Worm (Caenorhabditis elegans) whole organism, L4 larva: Measurements from ENCODE around the gene srr-3.

Experiments used
- F49E8.2 ChIP-seq: sonication (generic microtip); optimal IDR thresholded peaks from 2 replicates; lab custom pipeline; 2016; ENCODE audit warnings: missing compliant biosample characterization, mild to moderate bottlenecking, missing genetic modification characterization, borderline replicate concordance
- Y105C5A.15 ChIP-seq: fragments of 200-800 bp; sonication (Bioruptor generic); IDR thresholded peaks from 2 replicates; pipeline ENCODE4 v1.3.6; 2022; ENCODE audit warnings: missing genetic modification characterization, missing compliant biosample characterization
- Y5F2A.4 ChIP-seq: fragments of 200-800 bp; sonication (Bioruptor generic); optimal IDR thresholded peaks from 2 replicates; lab custom pipeline; 2018; ENCODE audit warnings: mild to moderate bottlenecking, missing genetic modification characterization, missing compliant biosample characterization
- Y75B8A.6 ChIP-seq: fragments of 200-800 bp; sonication (Bioruptor generic); IDR thresholded peaks from 2 replicates; pipeline ENCODE4 v1.3.6; 2022; ENCODE audit warnings: missing genetic modification reagents, missing genetic modification characterization, missing compliant biosample characterization
- ZK337.2 ChIP-seq: fragments of 200-800 bp; sonication (Bioruptor generic); IDR thresholded peaks from 2 replicates; pipeline ENCODE4 v1.3.6; 2022; ENCODE audit warnings: missing genetic modification reagents, missing genetic modification characterization, missing compliant biosample characterization
- ZK546.5 ChIP-seq, 2 experiments: sonication (generic microtip); optimal IDR thresholded peaks; 2 replicates each; lab custom pipeline; 2017; ENCODE audit warnings: missing biosample characterization in 2 of 2, missing genetic modification characterization in 2 of 2
- ceh-20 ChIP-seq: fragments of 200-800 bp; sonication (Bioruptor generic); IDR thresholded peaks from 2 replicates; pipeline ENCODE4 v1.3.6; 2022; ENCODE audit warnings: missing genetic modification reagents, missing genetic modification characterization, missing compliant biosample characterization
- ceh-28 ChIP-seq: fragments of 150-350 bp; optimal IDR thresholded peaks from 2 replicates; lab custom pipeline; 2014; ENCODE audit warnings: missing biosample characterization, missing genetic modification reagents, missing genetic modification characterization
- ceh-32 ChIP-seq: sonication (generic microtip); optimal IDR thresholded peaks from 2 replicates; lab custom pipeline; 2016; ENCODE audit warnings: mild to moderate bottlenecking, missing genetic modification characterization, missing compliant biosample characterization; ENCODE audit not compliant: poor library complexity
- ctbp-1 ChIP-seq: fragments of 200-800 bp; sonication (Bioruptor generic); IDR thresholded peaks from 2 replicates; pipeline ENCODE4 v1.3.6; 2022; ENCODE audit warnings: missing genetic modification reagents, missing genetic modification characterization, missing compliant biosample characterization
- daf-16 ChIP-seq, 3 experiments: sonication (generic microtip); optimal IDR thresholded peaks; 2 replicates each; lab custom pipeline; 2016 to 2017; ENCODE audit warnings: missing genetic modification characterization in 3 of 3, missing genetic modification reagents in 3 of 3, mild to moderate bottlenecking in 2 of 3, missing compliant biosample characterization in 2 of 3, missing biosample characterization in 1 of 3, moderate library complexity in 1 of 3
- daf-19 ChIP-seq: fragments of 200-800 bp; sonication (Bioruptor generic); conservative IDR thresholded peaks from 2 replicates; pipeline ENCODE4 v1.3.6; 2022; ENCODE audit warnings: missing genetic modification characterization, missing compliant biosample characterization
- daf-8 ChIP-seq: fragments of 200-800 bp; sonication (Bioruptor generic); IDR thresholded peaks from 2 replicates; pipeline ENCODE4 v1.3.6; 2022; ENCODE audit warnings: missing genetic modification characterization, missing compliant biosample characterization
- dmd-8 ChIP-seq: fragments of 200-800 bp; sonication (Bioruptor generic); IDR thresholded peaks from 2 replicates; pipeline ENCODE4 v1.3.6; 2022; ENCODE audit warnings: missing genetic modification characterization, missing compliant biosample characterization
- dmd-9 ChIP-seq: fragments of 200-800 bp; sonication (Bioruptor generic); IDR thresholded peaks from 2 replicates; pipeline ENCODE4 v1.3.6; 2022; ENCODE audit warnings: missing genetic modification reagents, missing genetic modification characterization, missing compliant biosample characterization
- duxl-1 ChIP-seq: sonication (generic microtip); optimal IDR thresholded peaks from 2 replicates; lab custom pipeline; 2016; ENCODE audit warnings: mild to moderate bottlenecking, missing genetic modification characterization, moderate library complexity, missing compliant biosample characterization; ENCODE audit not compliant: poor library complexity
- egl-27 ChIP-seq: sonication (generic microtip); optimal IDR thresholded peaks from 3 replicates; lab custom pipeline; 2017; ENCODE audit warnings: missing biosample characterization, missing genetic modification reagents, missing genetic modification characterization
- fos-1 ChIP-seq: fragments of 150-350 bp; optimal IDR thresholded peaks from 2 replicates; lab custom pipeline; 2014; ENCODE audit warnings: missing biosample characterization, missing genetic modification characterization
- hif-1 ChIP-seq, 2 experiments: sonication (generic microtip); optimal IDR thresholded peaks; 2 replicates each; lab custom pipeline; 2016 to 2017; ENCODE audit warnings: missing compliant biosample characterization in 2 of 2, missing genetic modification characterization in 2 of 2, missing genetic modification reagents in 2 of 2, missing genotype in 2 of 2, mild to moderate bottlenecking in 1 of 2
- lim-7 ChIP-seq: fragments of 200-800 bp; sonication (Bioruptor generic); IDR thresholded peaks from 2 replicates; pipeline ENCODE4 v1.3.6; 2022; ENCODE audit warnings: missing genetic modification characterization, missing compliant biosample characterization
- lin-15B ChIP-seq: fragments of 150-350 bp; sonication (generic microtip); optimal IDR thresholded peaks from 3 replicates; lab custom pipeline; 2014; ENCODE audit warnings: missing biosample characterization, missing genetic modification characterization
- lin-38 ChIP-seq: fragments of 200-800 bp; sonication (Bioruptor generic); IDR thresholded peaks from 2 replicates; pipeline ENCODE4 v1.3.6; 2022; ENCODE audit warnings: missing genetic modification reagents, missing genetic modification characterization, missing compliant biosample characterization
- lir-3 ChIP-seq: sonication (generic microtip); optimal IDR thresholded peaks from 2 replicates; lab custom pipeline; 2016; ENCODE audit warnings: mild to moderate bottlenecking, missing genetic modification characterization, missing compliant biosample characterization
- lsy-2 ChIP-seq, 2 experiments: fragments of 150-350 bp in 1 of 2; sonication (generic microtip) in 1 of 2; optimal IDR thresholded peaks; 2 replicates each; lab custom pipeline; 2014 to 2017; ENCODE audit warnings: missing biosample characterization in 2 of 2, missing genetic modification characterization in 2 of 2
- madf-5 ChIP-seq, 2 experiments: fragments of 200-800 bp; sonication (Bioruptor generic); IDR thresholded peaks; 2 replicates each; pipeline ENCODE4 v1.3.6; 2022; ENCODE audit warnings: missing compliant biosample characterization in 2 of 2, missing genetic modification characterization in 2 of 2
- madf-9 ChIP-seq: fragments of 200-800 bp; sonication (Bioruptor generic); conservative IDR thresholded peaks from 2 replicates; pipeline ENCODE4 v1.3.6; 2022; ENCODE audit warnings: missing genetic modification reagents, missing genetic modification characterization, missing compliant biosample characterization
- mdl-1 ChIP-seq, 2 experiments: fragments of 150-350 bp in 1 of 2; sonication (generic microtip) in 1 of 2; optimal IDR thresholded peaks; 2 replicates each; lab custom pipeline; 2014 to 2017; ENCODE audit warnings: missing biosample characterization in 2 of 2, missing genetic modification characterization in 2 of 2
- mep-1 ChIP-seq: fragments of 150-350 bp; sonication (generic microtip); optimal IDR thresholded peaks from 3 replicates; lab custom pipeline; 2014; ENCODE audit warnings: missing biosample characterization, missing genetic modification characterization
- mxl-3 ChIP-seq: fragments of 200-800 bp; sonication (Bioruptor generic); optimal IDR thresholded peaks from 2 replicates; lab custom pipeline; 2018; ENCODE audit warnings: mild to moderate bottlenecking, missing genetic modification characterization, missing compliant biosample characterization
- nhr-102 ChIP-seq: sonication (generic microtip); optimal IDR thresholded peaks from 2 replicates; lab custom pipeline; 2016; ENCODE audit warnings: mild to moderate bottlenecking, missing genetic modification characterization, moderate library complexity, missing compliant biosample characterization
- nhr-11 ChIP-seq: fragments of 150-350 bp; optimal IDR thresholded peaks from 2 replicates; lab custom pipeline; 2014; ENCODE audit warnings: missing biosample characterization, missing genetic modification characterization
- nhr-237 ChIP-seq: sonication (generic microtip); optimal IDR thresholded peaks from 2 replicates; lab custom pipeline; 2017; ENCODE audit warnings: missing biosample characterization, missing genetic modification characterization
- nhr-28 ChIP-seq: fragments of 150-350 bp; optimal IDR thresholded peaks from 2 replicates; lab custom pipeline; 2014; ENCODE audit warnings: missing biosample characterization, missing genetic modification characterization
- nhr-41 ChIP-seq: fragments of 200-800 bp; sonication (Bioruptor generic); IDR thresholded peaks from 2 replicates; pipeline ENCODE4 v1.3.6; 2022; ENCODE audit warnings: missing genetic modification reagents, missing genetic modification characterization, missing compliant biosample characterization
- nhr-48 ChIP-seq: sonication (generic microtip); optimal IDR thresholded peaks from 2 replicates; lab custom pipeline; 2016; ENCODE audit warnings: mild to moderate bottlenecking, missing genetic modification characterization, missing compliant biosample characterization
- pqm-1 ChIP-seq: sonication (generic microtip); optimal IDR thresholded peaks from 2 replicates; lab custom pipeline; 2017; ENCODE audit warnings: missing biosample characterization, missing genetic modification characterization
- rbr-2 ChIP-seq: sonication (generic microtip); optimal IDR thresholded peaks from 2 replicates; lab custom pipeline; 2016; ENCODE audit warnings: missing genotype, missing genetic modification characterization, missing compliant biosample characterization
- sdz-12 ChIP-seq: fragments of 200-800 bp; sonication (Bioruptor generic); optimal IDR thresholded peaks from 2 replicates; lab custom pipeline; 2018; ENCODE audit warnings: mild to moderate bottlenecking, missing genetic modification characterization, missing compliant biosample characterization
- tag-97 ChIP-seq: fragments of 200-800 bp; sonication (Bioruptor generic); IDR thresholded peaks from 2 replicates; pipeline ENCODE4 v1.3.6; 2022; ENCODE audit warnings: missing genetic modification characterization, missing compliant biosample characterization
- tra-1 ChIP-seq: fragments of 200-800 bp; sonication (Bioruptor generic); IDR thresholded peaks from 2 replicates; pipeline ENCODE4 v1.3.6; 2022; ENCODE audit warnings: missing genetic modification reagents, missing genetic modification characterization, missing compliant biosample characterization
- unc-39 ChIP-seq: sonication (generic microtip); optimal IDR thresholded peaks from 2 replicates; lab custom pipeline; 2017; ENCODE audit warnings: missing biosample characterization, missing genetic modification characterization
- zfp-3 ChIP-seq: fragments of 200-800 bp; sonication (Bioruptor generic); conservative IDR thresholded peaks from 2 replicates; pipeline ENCODE4 v1.3.6; 2022; ENCODE audit warnings: missing genetic modification reagents, missing genetic modification characterization, missing compliant biosample characterization
- zip-11 ChIP-seq: fragments of 200-800 bp; sonication (Bioruptor generic); IDR thresholded peaks from 2 replicates; pipeline ENCODE4 v1.3.6; 2022; ENCODE audit warnings: missing genetic modification characterization, missing compliant biosample characterization
- zip-2 ChIP-seq: fragments of 150-350 bp; optimal IDR thresholded peaks from 2 replicates; lab custom pipeline; 2014; ENCODE audit warnings: missing biosample characterization, missing genetic modification characterization
- ztf-11 ChIP-seq: fragments of 150-350 bp; optimal IDR thresholded peaks from 2 replicates; lab custom pipeline; 2014; ENCODE audit warnings: missing biosample characterization, missing genetic modification characterization
- ztf-7 ChIP-seq: fragments of 150-350 bp; optimal IDR thresholded peaks from 2 replicates; lab custom pipeline; 2014; ENCODE audit warnings: missing biosample characterization, missing genetic modification characterization

srr-3 gene

DNA sequence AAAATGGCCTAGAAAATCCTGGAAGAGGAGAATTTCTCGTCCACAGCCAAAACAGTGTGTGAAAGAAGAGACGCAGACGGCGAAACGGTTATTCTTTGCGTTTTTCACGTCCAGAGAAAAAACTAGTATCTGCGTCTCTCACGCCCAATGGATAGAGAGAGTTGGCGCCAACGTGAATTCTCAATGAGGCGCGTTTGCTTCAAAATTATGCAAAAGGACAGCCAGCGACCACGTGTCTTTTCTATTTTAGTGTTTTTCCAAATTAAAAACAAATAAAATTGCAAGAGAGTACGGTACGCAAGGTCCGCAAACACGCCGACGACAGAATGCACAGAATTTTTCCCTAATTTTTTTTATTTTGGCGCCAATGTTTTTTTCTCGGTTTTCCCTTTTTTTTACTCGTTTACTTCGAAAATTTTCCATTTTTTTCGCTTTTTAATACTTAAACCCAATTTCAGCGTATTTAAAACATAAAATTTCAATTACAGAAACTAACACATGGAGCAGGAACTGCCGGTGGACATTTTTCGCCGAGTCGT lies 29.4 kb upstream of the srr-3 start, which contains the start of gene Y32B12B.2 (continued):
- peak; percentile 56 for TF ChIP-seq duxl-1 (tag; lab: Kevin White, UChicago)
- peak; percentile 43 for TF ChIP-seq rbr-2 (tag; lab: Kevin White, UChicago)
- TF ChIP-seq mxl-3 (GFP tag; lab: Kevin White, UChicago) = no peak
- TF ChIP-seq nhr-102 = no peak
- peak in 1 of 2 experiments; percentile 10 for TF ChIP-seq mdl-1 (tag; optimal IDR thresholded peaks at IDR 0.05; lab: Kevin White, UChicago)
- TF ChIP-seq egl-27 (tag; lab: Kevin White, UChicago) = no peak
- no peak for TF ChIP-seq mep-1 (tag; lab: Kevin White, UChicago)
- TF ChIP-seq daf-8 (GFP tag; lab: Robert Waterston, UW) = no peak
- no peak for TF ChIP-seq fos-1
- peak; percentile 66 to 97 for TF ChIP-seq lsy-2 (tag; optimal IDR thresholded peaks at IDR 0.05; lab: Kevin White, UChicago)
- no peak for TF ChIP-seq daf-16 (GFP tag; optimal IDR thresholded peaks at IDR 0.05; lab: Kevin White, UChicago)
- no peak for TF ChIP-seq daf-16 (tag; optimal IDR thresholded peaks at IDR 0.05; lab: Kevin White, UChicago)
- no peak for TF ChIP-seq sdz-12
- no peak for TF ChIP-seq Y75B8A.6 (GFP tag; lab: Robert Waterston, UW)
- TF ChIP-seq Y5F2A.4 (GFP tag; lab: Kevin White, UChicago) = no peak
- no peak for TF ChIP-seq nhr-28
- no peak for TF ChIP-seq lir-3 (tag; lab: Kevin White, UChicago)
- no peak for TF ChIP-seq ztf-7
- TF ChIP-seq nhr-237 (tag; lab: Kevin White, UChicago) = no peak
- TF ChIP-seq lin-38 (GFP tag; lab: Robert Waterston, UW) = peak; percentile 88
- no peak for TF ChIP-seq nhr-41 (GFP tag; lab: Robert Waterston, UW)
- TF ChIP-seq nhr-11 (tag; lab: Kevin White, UChicago) = no peak
- no peak for TF ChIP-seq lim-7 (GFP tag; lab: Robert Waterston, UW)
- no peak for TF ChIP-seq zfp-3 (GFP tag; lab: Robert Waterston, UW)
- TF ChIP-seq dmd-9 = no peak
- TF ChIP-seq lin-15B (tag; lab: Kevin White, UChicago) = no peak
- peak; percentile 36; the same call in 1 of the 2 replicates for TF ChIP-seq ctbp-1 (GFP tag; lab: Robert Waterston, UW)
- no peak for TF ChIP-seq zip-11 (GFP tag; lab: Robert Waterston, UW)
- no peak for TF ChIP-seq daf-19 (GFP tag; lab: Robert Waterston, UW)
- no peak for TF ChIP-seq ceh-32 (tag; lab: Kevin White, UChicago)
- no peak for TF ChIP-seq ztf-11 (tag; lab: Kevin White, UChicago)
- TF ChIP-seq tag-97 (GFP tag; lab: Robert Waterston, UW) = no peak
- no peak for TF ChIP-seq zip-2
- 0 out of 2 replicates have a peak, but pooled peaks have one; percentile 9 for TF ChIP-seq ceh-20 (GFP tag; lab: Robert Waterston, UW)
- no peak for TF ChIP-seq madf-9 (GFP tag; lab: Robert Waterston, UW)
- TF ChIP-seq ZK546.5 (tag; optimal IDR thresholded peaks at IDR 0.05; lab: Kevin White, UChicago) = no peak

DNA sequence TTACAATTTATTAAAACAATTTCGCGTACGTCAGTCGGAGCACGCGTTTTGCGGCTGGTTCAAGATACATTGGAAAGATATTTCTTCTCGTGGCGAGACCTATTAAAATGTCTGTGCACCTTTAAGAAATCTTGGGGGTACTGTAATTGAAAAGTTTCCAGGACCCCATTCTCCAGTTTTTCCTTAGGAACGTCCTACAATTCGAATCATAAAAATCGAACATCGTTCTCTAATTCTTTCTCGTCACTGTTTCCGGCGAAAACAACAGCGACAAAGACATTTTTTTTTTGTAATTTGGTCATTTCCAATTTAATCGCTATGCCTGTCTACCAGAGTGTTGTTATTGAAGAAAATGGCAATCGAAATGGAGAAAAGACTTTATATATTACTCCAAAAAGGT lies 28.1 kb upstream of the srr-3 start, which contains the start of gene Y32B12B.1:
TSS of gene Y32B12B.1 (plus strand) at position 301 of the 400 bp plus-strand sequence.
- TF ChIP-seq ceh-28 (tag; lab: Kevin White, UChicago) = no peak
- TF ChIP-seq, all 104 proteins: peak for 0

DNA sequence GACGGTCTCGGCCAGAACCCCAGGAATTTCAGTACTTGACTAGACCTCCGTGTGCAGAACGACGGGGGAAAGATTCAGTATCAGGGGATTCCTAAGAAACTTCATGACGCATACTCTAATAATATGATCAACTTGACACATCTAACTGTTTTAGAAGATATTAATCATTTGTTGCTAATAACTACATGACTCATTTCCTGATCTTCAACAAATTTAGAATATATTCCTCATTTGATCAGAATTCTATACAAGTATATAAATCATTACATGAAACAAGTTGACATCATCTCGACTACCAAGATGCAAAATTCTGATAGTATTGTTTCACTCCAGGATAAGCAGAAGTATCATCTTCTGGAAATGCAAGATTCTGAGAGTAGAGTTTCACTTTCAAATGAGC lies 26.6 kb upstream of the srr-3 start, which contains the start of gene Y32B12B.8:
TSS of gene Y32B12B.8 (plus strand) at position 301 of the 400 bp plus-strand sequence.
- no peak for TF ChIP-seq dmd-9

DNA sequence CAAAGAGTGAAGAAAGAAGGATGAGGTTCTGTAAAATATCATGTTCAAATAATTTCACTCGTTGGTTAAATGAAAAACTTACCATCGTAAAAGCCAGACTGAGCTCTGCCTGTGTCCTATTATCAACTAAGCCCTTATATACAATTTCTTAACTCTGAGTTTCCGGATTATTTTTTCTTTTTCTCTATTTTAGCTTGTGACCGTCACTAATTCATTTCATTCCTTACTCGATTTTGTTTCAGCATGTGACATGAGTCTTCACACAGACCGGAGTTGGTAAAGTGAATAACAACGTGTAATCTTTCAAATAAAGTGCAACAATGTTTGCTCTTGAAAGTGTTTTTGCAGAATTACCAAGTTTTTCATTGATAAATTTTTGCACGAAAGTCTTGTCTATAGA lies 25.4 kb upstream of the srr-3 start, which contains the start of gene cpr-2:
TSS of gene cpr-2 (minus strand) at position 101 of the 400 bp plus-strand sequence.
- TF ChIP-seq nhr-48 (tag; lab: Kevin White, UChicago) (no peak), tra-1 (no peak), daf-8 (GFP tag; lab: Robert Waterston, UW) (no peak), dmd-8 (GFP tag; lab: Robert Waterston, UW) (no peak), F49E8.2 (tag; lab: Kevin White, UChicago) (no peak), unc-39 (tag; lab: Kevin White, UChicago) (no peak), nhr-41 (GFP tag; lab: Robert Waterston, UW) (no peak), pqm-1 (no peak), madf-5 (GFP tag; IDR thresholded peaks at IDR 0.05; lab: Robert Waterston, UW) (no peak), Y105C5A.15 (GFP tag; lab: Robert Waterston, UW) (no peak), ceh-28 (tag; lab: Kevin White, UChicago) (no peak), Y5F2A.4 (GFP tag; lab: Kevin White, UChicago) (no peak), ZK337.2 (GFP tag; lab: Robert Waterston, UW) (no peak), ceh-20 (GFP tag; lab: Robert Waterston, UW) (no peak), mep-1 (tag; lab: Kevin White, UChicago) (no peak), hif-1 (tag; optimal IDR thresholded peaks at IDR 0.05; lab: Kevin White, UChicago) (no peak)
